Worm (Caenorhabditis elegans) whole organism, L4 larva: ENCODE data around the gene M04C3.1.

Experiments used
- F26F4.8 ChIP-seq: fragments of 200-800 bp; sonication (Bioruptor generic); conservative IDR thresholded peaks from 2 replicates; pipeline ENCODE4 v1.3.6; 2022; ENCODE audit warnings: missing genetic modification characterization, missing compliant biosample characterization
- F37D6.2 ChIP-seq: sonication (generic microtip); optimal IDR thresholded peaks from 2 replicates; lab custom pipeline; 2016; ENCODE audit warnings: mild to moderate bottlenecking, missing genetic modification characterization, missing compliant biosample characterization
- T20F7.1 ChIP-seq: fragments of 200-800 bp; sonication (Bioruptor generic); optimal IDR thresholded peaks from 2 replicates; lab custom pipeline; 2018; ENCODE audit warnings: mild to moderate bottlenecking, missing genetic modification characterization, missing compliant biosample characterization
- aha-1 ChIP-seq: fragments of 150-350 bp; peaks from one replicate; lab custom pipeline; 2014; ENCODE audit warnings: missing biosample characterization, missing genetic modification characterization
- aly-2 ChIP-seq: sonication (generic microtip); optimal IDR thresholded peaks from 2 replicates; lab custom pipeline; 2018; ENCODE audit warnings: missing biosample characterization, missing genetic modification characterization
- ceh-20 ChIP-seq: fragments of 200-800 bp; sonication (Bioruptor generic); IDR thresholded peaks from 2 replicates; pipeline ENCODE4 v1.3.6; 2022; ENCODE audit warnings: missing genetic modification reagents, missing genetic modification characterization, missing compliant biosample characterization
- daf-16 ChIP-seq, 3 experiments: sonication (generic microtip); optimal IDR thresholded peaks; 2 replicates each; lab custom pipeline; 2016 to 2017; ENCODE audit warnings: missing genetic modification characterization in 3 of 3, missing genetic modification reagents in 3 of 3, mild to moderate bottlenecking in 2 of 3, missing compliant biosample characterization in 2 of 3, missing biosample characterization in 1 of 3, moderate library complexity in 1 of 3
- daf-19 ChIP-seq: fragments of 200-800 bp; sonication (Bioruptor generic); conservative IDR thresholded peaks from 2 replicates; pipeline ENCODE4 v1.3.6; 2022; ENCODE audit warnings: missing genetic modification characterization, missing compliant biosample characterization
- dve-1 ChIP-seq: sonication (generic microtip); optimal IDR thresholded peaks from 2 replicates; lab custom pipeline; 2017; ENCODE audit warnings: antibody characterized with exemption, mild to moderate bottlenecking, missing genetic modification characterization, missing compliant biosample characterization; ENCODE audit not compliant: insufficient read depth
- egl-43 ChIP-seq: fragments of 200-800 bp; sonication (Bioruptor generic); IDR thresholded peaks from 2 replicates; pipeline ENCODE4 v1.3.6; 2022; ENCODE audit warnings: missing genetic modification reagents, missing genetic modification characterization, missing compliant biosample characterization
- hlh-11 ChIP-seq: fragments of 200-800 bp; sonication (Bioruptor generic); optimal IDR thresholded peaks from 2 replicates; lab custom pipeline; 2018; ENCODE audit warnings: mild to moderate bottlenecking, missing genetic modification characterization, missing compliant biosample characterization
- hmg-1.1 ChIP-seq: fragments of 200-800 bp; sonication (Bioruptor generic); IDR thresholded peaks from 2 replicates; pipeline ENCODE4 v1.3.6; 2022; ENCODE audit warnings: missing genetic modification reagents, missing genetic modification characterization, missing compliant biosample characterization
- lin-13 ChIP-seq: fragments of 150-350 bp; optimal IDR thresholded peaks from 2 replicates; lab custom pipeline; 2014; ENCODE audit warnings: missing biosample characterization, missing genetic modification reagents, missing genetic modification characterization
- lin-29 ChIP-seq: fragments of 200-800 bp; sonication (Bioruptor generic); IDR thresholded peaks from 2 replicates; pipeline ENCODE4 v1.3.6; 2022; ENCODE audit warnings: missing genetic modification reagents, missing genetic modification characterization, missing compliant biosample characterization
- lin-38 ChIP-seq: fragments of 200-800 bp; sonication (Bioruptor generic); IDR thresholded peaks from 2 replicates; pipeline ENCODE4 v1.3.6; 2022; ENCODE audit warnings: missing genetic modification reagents, missing genetic modification characterization, missing compliant biosample characterization
- lin-39 ChIP-seq: fragments of 150-350 bp; optimal IDR thresholded peaks from 2 replicates; lab custom pipeline; 2014; ENCODE audit warnings: missing biosample characterization, missing genetic modification reagents, missing genetic modification characterization
- lir-3 ChIP-seq: sonication (generic microtip); optimal IDR thresholded peaks from 2 replicates; lab custom pipeline; 2016; ENCODE audit warnings: mild to moderate bottlenecking, missing genetic modification characterization, missing compliant biosample characterization
- mep-1 ChIP-seq: fragments of 150-350 bp; sonication (generic microtip); optimal IDR thresholded peaks from 3 replicates; lab custom pipeline; 2014; ENCODE audit warnings: missing biosample characterization, missing genetic modification characterization
- mes-2 ChIP-seq: sonication (generic microtip); optimal IDR thresholded peaks from 2 replicates; lab custom pipeline; 2016; ENCODE audit warnings: missing genotype, mild to moderate bottlenecking, missing genetic modification characterization, missing compliant biosample characterization; ENCODE audit not compliant: poor library complexity, severe bottlenecking
- mxl-2 ChIP-seq: fragments of 200-800 bp; sonication (Bioruptor generic); conservative IDR thresholded peaks from 2 replicates; pipeline ENCODE4 v1.3.6; 2022; ENCODE audit warnings: missing genetic modification reagents, missing genetic modification characterization, missing compliant biosample characterization
- nhr-10 ChIP-seq: fragments of 150-350 bp; optimal IDR thresholded peaks from 2 replicates; lab custom pipeline; 2014; ENCODE audit warnings: missing biosample characterization, missing genetic modification characterization
- nhr-102 ChIP-seq: sonication (generic microtip); optimal IDR thresholded peaks from 2 replicates; lab custom pipeline; 2016; ENCODE audit warnings: mild to moderate bottlenecking, missing genetic modification characterization, moderate library complexity, missing compliant biosample characterization
- nhr-11 ChIP-seq: fragments of 150-350 bp; optimal IDR thresholded peaks from 2 replicates; lab custom pipeline; 2014; ENCODE audit warnings: missing biosample characterization, missing genetic modification characterization
- nhr-237 ChIP-seq: sonication (generic microtip); optimal IDR thresholded peaks from 2 replicates; lab custom pipeline; 2017; ENCODE audit warnings: missing biosample characterization, missing genetic modification characterization
- nhr-28 ChIP-seq: fragments of 150-350 bp; optimal IDR thresholded peaks from 2 replicates; lab custom pipeline; 2014; ENCODE audit warnings: missing biosample characterization, missing genetic modification characterization
- nhr-41 ChIP-seq: fragments of 200-800 bp; sonication (Bioruptor generic); IDR thresholded peaks from 2 replicates; pipeline ENCODE4 v1.3.6; 2022; ENCODE audit warnings: missing genetic modification reagents, missing genetic modification characterization, missing compliant biosample characterization
- nhr-42 ChIP-seq: fragments of 200-800 bp; sonication (Bioruptor generic); IDR thresholded peaks from 2 replicates; pipeline ENCODE4 v1.3.6; 2022; ENCODE audit warnings: missing genetic modification characterization, missing compliant biosample characterization
- nhr-6 ChIP-seq: fragments of 150-350 bp; optimal IDR thresholded peaks from 2 replicates; lab custom pipeline; 2014; ENCODE audit warnings: missing biosample characterization, missing genetic modification characterization
- nhr-76 ChIP-seq: fragments of 150-350 bp; optimal IDR thresholded peaks from 2 replicates; lab custom pipeline; 2014; ENCODE audit warnings: missing biosample characterization, missing genetic modification characterization
- nhr-77 ChIP-seq: fragments of 150-350 bp; optimal IDR thresholded peaks from 2 replicates; lab custom pipeline; 2014; ENCODE audit warnings: missing biosample characterization, missing genetic modification characterization
- php-3 ChIP-seq: fragments of 200-800 bp; sonication (Bioruptor generic); IDR thresholded peaks from 2 replicates; pipeline ENCODE4 v1.3.6; 2022; ENCODE audit warnings: missing genetic modification reagents, missing genetic modification characterization, missing compliant biosample characterization
- pqm-1 ChIP-seq: sonication (generic microtip); optimal IDR thresholded peaks from 2 replicates; lab custom pipeline; 2017; ENCODE audit warnings: missing biosample characterization, missing genetic modification characterization
- rbr-2 ChIP-seq: sonication (generic microtip); optimal IDR thresholded peaks from 2 replicates; lab custom pipeline; 2016; ENCODE audit warnings: missing genotype, missing genetic modification characterization, missing compliant biosample characterization
- skn-1 ChIP-seq: fragments of 150-350 bp; optimal IDR thresholded peaks from 2 replicates; lab custom pipeline; 2014; ENCODE audit warnings: missing biosample characterization, missing genetic modification characterization
- snpc-1.2 ChIP-seq: fragments of 200-800 bp; sonication (Bioruptor generic); IDR thresholded peaks from 2 replicates; pipeline ENCODE4 v1.3.6; 2022; ENCODE audit warnings: missing genetic modification reagents, missing genetic modification characterization, missing compliant biosample characterization
- snpc-4 ChIP-seq: fragments of 150-350 bp; optimal IDR thresholded peaks from 2 replicates; lab custom pipeline; 2014; ENCODE audit warnings: missing biosample characterization, missing genetic modification characterization
- spr-1 ChIP-seq: sonication (generic microtip); optimal IDR thresholded peaks from 2 replicates; lab custom pipeline; 2016; ENCODE audit warnings: mild to moderate bottlenecking, missing genetic modification characterization, missing compliant biosample characterization
- tag-97 ChIP-seq: fragments of 200-800 bp; sonication (Bioruptor generic); IDR thresholded peaks from 2 replicates; pipeline ENCODE4 v1.3.6; 2022; ENCODE audit warnings: missing genetic modification characterization, missing compliant biosample characterization
- zip-2 ChIP-seq: fragments of 150-350 bp; optimal IDR thresholded peaks from 2 replicates; lab custom pipeline; 2014; ENCODE audit warnings: missing biosample characterization, missing genetic modification characterization

M04C3.1 gene

ce11 chrV:19403619-19404018 is 41.8 kb downstream of the M04C3.1 start:
- no peak for TF ChIP-seq nhr-42 (GFP tag; lab: Robert Waterston, UW)
- TF ChIP-seq aha-1 = peak; percentile 60
- TF ChIP-seq, all 104 proteins: peak for 1

- TF ChIP-seq snpc-1.2 (GFP tag; lab: Robert Waterston, UW) (no peak), nhr-6 (tag; lab: Kevin White, UChicago) (no peak), snpc-4 (tag; lab: Kevin White, UChicago) (no peak), tag-97 (GFP tag; lab: Robert Waterston, UW) (no peak), ceh-20 (GFP tag; lab: Robert Waterston, UW) (no peak), spr-1 (tag; lab: Kevin White, UChicago) (no peak), hlh-11 (tag; lab: Kevin White, UChicago) (no peak), rbr-2 (tag; lab: Kevin White, UChicago) (no peak), lin-39 (tag; lab: Kevin White, UChicago) (no peak), nhr-11 (tag; lab: Kevin White, UChicago) (no peak), F26F4.8 (GFP tag; lab: Robert Waterston, UW) (no peak), nhr-102 (tag; lab: Kevin White, UChicago) (no peak), pqm-1 (tag; lab: Kevin White, UChicago) (no peak), aly-2 (tag; lab: Kevin White, UChicago) (no peak)
These were observed 42.5 kb downstream of the M04C3.1 start, which contains the start of gene C25F9.12 for ce11 chrV:19402855-19403254. Gene C25F9.12 (minus strand): TSS chrV:19402955.

ce11 chrV:19401429-19401828 is 44.0 kb downstream of the M04C3.1 start:
- TF ChIP-seq pqm-1 (tag; lab: Kevin White, UChicago) = peak; percentile 23
- peak; percentile 5 for TF ChIP-seq nhr-28 (tag; lab: Kevin White, UChicago)
- TF ChIP-seq egl-43 = no peak
- no peak for TF ChIP-seq nhr-41 (GFP tag; lab: Robert Waterston, UW)
- TF ChIP-seq mep-1 = no peak
- no peak for TF ChIP-seq ceh-20 (GFP tag; lab: Robert Waterston, UW)
- no peak for TF ChIP-seq lin-38 (GFP tag; lab: Robert Waterston, UW)
- TF ChIP-seq snpc-1.2 (GFP tag; lab: Robert Waterston, UW) = no peak
- TF ChIP-seq lin-13 (GFP tag; lab: Kevin White, UChicago) = no peak
- TF ChIP-seq tag-97 (GFP tag; lab: Robert Waterston, UW) = no peak
- no peak for TF ChIP-seq lir-3 (tag; lab: Kevin White, UChicago)
- no peak for TF ChIP-seq nhr-237 (tag; lab: Kevin White, UChicago)
- TF ChIP-seq mxl-2 (GFP tag; lab: Robert Waterston, UW) = no peak
- TF ChIP-seq hlh-11 (tag; lab: Kevin White, UChicago) = peak; percentile 28
- no peak for TF ChIP-seq daf-16 (GFP tag; optimal IDR thresholded peaks at IDR 0.05; lab: Kevin White, UChicago)
- TF ChIP-seq daf-16 (tag; optimal IDR thresholded peaks at IDR 0.05; lab: Kevin White, UChicago) = peak; percentile 79
- no peak for TF ChIP-seq daf-19
- TF ChIP-seq F37D6.2 = no peak
- TF ChIP-seq nhr-42 (GFP tag; lab: Robert Waterston, UW) = no peak
- peak; percentile 48 for TF ChIP-seq dve-1 (tag; lab: Kevin White, UChicago)
- TF ChIP-seq hmg-1.1 (GFP tag; lab: Robert Waterston, UW) = no peak
- peak; percentile 50 for TF ChIP-seq zip-2 (tag; lab: Kevin White, UChicago)
- no peak for TF ChIP-seq mes-2 (tag; lab: Kevin White, UChicago)
- peak; percentile 97 for TF ChIP-seq php-3
- no peak for TF ChIP-seq T20F7.1 (GFP tag; lab: Kevin White, UChicago)
- TF ChIP-seq lin-29 (GFP tag; lab: Robert Waterston, UW) = no peak
- TF ChIP-seq aha-1 = no peak

- TF ChIP-seq skn-1 (tag; lab: Kevin White, UChicago) = no peak
- TF ChIP-seq nhr-77 (tag; lab: Kevin White, UChicago) = no peak
- no peak for TF ChIP-seq nhr-76 (tag; lab: Kevin White, UChicago)
- TF ChIP-seq nhr-10 (tag; lab: Kevin White, UChicago) = no peak
- TF ChIP-seq lin-13 (GFP tag; lab: Kevin White, UChicago) = no peak
- TF ChIP-seq, all 104 proteins: peak for 0
These were observed 44.8 kb downstream of the M04C3.1 start, which contains the start of gene srw-86 for ce11 chrV:19400619-19401018. Gene srw-86 (minus strand): TSS chrV:19400719.
